Worm (Caenorhabditis elegans) whole organism, mixed stage, embryonic: Measurements from ENCODE around the gene droe-8.

Experiments used
- M03D4.4 ChIP-seq: sonication (generic microtip); optimal IDR thresholded peaks from 2 replicates; lab custom pipeline; 2017; ENCODE audit warnings: mild to moderate bottlenecking, missing genetic modification characterization, missing compliant biosample characterization
- blmp-1 ChIP-seq: fragments of 150-350 bp; optimal IDR thresholded peaks from 2 replicates; lab custom pipeline; 2014; ENCODE audit warnings: missing biosample characterization, missing genetic modification characterization
- ceh-39 ChIP-seq: fragments of 150-350 bp; optimal IDR thresholded peaks from 2 replicates; lab custom pipeline; 2014; ENCODE audit warnings: missing biosample characterization, missing genetic modification characterization
- ceh-43 ChIP-seq: fragments of 200-800 bp; sonication (Bioruptor generic); optimal IDR thresholded peaks from 2 replicates; lab custom pipeline; 2018; ENCODE audit warnings: mild to moderate bottlenecking, missing genetic modification characterization, moderate library complexity, missing compliant biosample characterization
- ceh-83 ChIP-seq: fragments of 200-800 bp; sonication (Bioruptor generic); optimal IDR thresholded peaks from 2 replicates; lab custom pipeline; 2018; ENCODE audit warnings: mild to moderate bottlenecking, missing genetic modification characterization, missing compliant biosample characterization
- ces-1 ChIP-seq: fragments of 150-350 bp; optimal IDR thresholded peaks from 2 replicates; lab custom pipeline; 2014; ENCODE audit warnings: missing biosample characterization, missing genetic modification reagents, missing genetic modification characterization
- cnd-1 ChIP-seq: fragments of 200-800 bp; sonication (Bioruptor generic); optimal IDR thresholded peaks from 2 replicates; lab custom pipeline; 2018; ENCODE audit warnings: mild to moderate bottlenecking, missing genetic modification characterization, missing compliant biosample characterization
- drap-1 ChIP-seq: fragments of 200-800 bp; sonication (Bioruptor generic); optimal IDR thresholded peaks from 3 replicates; lab custom pipeline; 2018; ENCODE audit warnings: mild to moderate bottlenecking, missing genetic modification characterization, missing compliant biosample characterization
- elt-1 ChIP-seq: sonication (generic microtip); optimal IDR thresholded peaks from 2 replicates; lab custom pipeline; 2017; ENCODE audit warnings: missing genetic modification characterization, mild to moderate bottlenecking, missing compliant biosample characterization, antibody characterized with exemption, moderate library complexity, borderline replicate concordance; ENCODE audit not compliant: insufficient read depth
- elt-3 ChIP-seq: fragments of 150-350 bp; optimal IDR thresholded peaks from 2 replicates; lab custom pipeline; 2014; ENCODE audit warnings: missing biosample characterization, missing genetic modification characterization
- flh-1 ChIP-seq: fragments of 200-800 bp; sonication (Bioruptor generic); optimal IDR thresholded peaks from 2 replicates; lab custom pipeline; 2018; ENCODE audit warnings: mild to moderate bottlenecking, missing genetic modification characterization, moderate library complexity, missing compliant biosample characterization
- ham-2 ChIP-seq: fragments of 200-800 bp; sonication (Bioruptor generic); optimal IDR thresholded peaks from 2 replicates; lab custom pipeline; 2018; ENCODE audit warnings: mild to moderate bottlenecking, missing genetic modification characterization, missing compliant biosample characterization
- hlh-1 ChIP-seq: fragments of 150-350 bp; optimal IDR thresholded peaks from 2 replicates; lab custom pipeline; 2014; ENCODE audit warnings: missing biosample characterization, missing genetic modification reagents, missing genetic modification characterization
- lin-13 ChIP-seq: fragments of 150-350 bp; optimal IDR thresholded peaks from 2 replicates; lab custom pipeline; 2014; ENCODE audit warnings: missing biosample characterization, missing genetic modification characterization
- lin-32 ChIP-seq: fragments of 200-800 bp; sonication (Bioruptor generic); optimal IDR thresholded peaks from 2 replicates; lab custom pipeline; 2018; ENCODE audit warnings: mild to moderate bottlenecking, missing genetic modification characterization, missing compliant biosample characterization
- lsy-2 ChIP-seq: fragments of 150-350 bp; optimal IDR thresholded peaks from 2 replicates; lab custom pipeline; 2014; ENCODE audit warnings: missing biosample characterization, missing genetic modification characterization
- mab-5 ChIP-seq: fragments of 150-350 bp; optimal IDR thresholded peaks from 2 replicates; lab custom pipeline; 2014; ENCODE audit warnings: missing biosample characterization, missing genetic modification characterization
- mep-1 ChIP-seq: fragments of 150-350 bp; optimal IDR thresholded peaks from 2 replicates; lab custom pipeline; 2017; ENCODE audit warnings: missing biosample characterization, missing genetic modification reagents, missing genetic modification characterization, inconsistent platforms
- mls-2 ChIP-seq: sonication (generic microtip); optimal IDR thresholded peaks from 2 replicates; lab custom pipeline; 2016; ENCODE audit warnings: mild to moderate bottlenecking, missing genetic modification characterization, moderate library complexity, missing compliant biosample characterization
- nhr-12 ChIP-seq: fragments of 150-350 bp; optimal IDR thresholded peaks from 2 replicates; lab custom pipeline; 2014; ENCODE audit warnings: missing biosample characterization, missing genetic modification characterization
- nhr-2 ChIP-seq: fragments of 150-350 bp; optimal IDR thresholded peaks from 2 replicates; lab custom pipeline; 2014; ENCODE audit warnings: missing biosample characterization, missing genetic modification characterization
- nhr-28 ChIP-seq: fragments of 150-350 bp; optimal IDR thresholded peaks from 2 replicates; lab custom pipeline; 2014; ENCODE audit warnings: missing biosample characterization, missing genetic modification characterization
- nhr-76 ChIP-seq: sonication (generic microtip); optimal IDR thresholded peaks from 2 replicates; lab custom pipeline; 2017; ENCODE audit warnings: missing biosample characterization, missing genetic modification characterization
- pha-4 ChIP-seq: fragments of 150-350 bp; optimal IDR thresholded peaks from 2 replicates; lab custom pipeline; 2018; ENCODE audit warnings: missing biosample characterization, missing genetic modification reagents, missing genetic modification characterization
- sem-2 ChIP-seq: fragments of 200-800 bp; sonication (Bioruptor generic); optimal IDR thresholded peaks from 2 replicates; lab custom pipeline; 2018; ENCODE audit warnings: mild to moderate bottlenecking, missing genetic modification characterization, missing compliant biosample characterization
- sptf-1 ChIP-seq: sonication (generic microtip); optimal IDR thresholded peaks from 2 replicates; lab custom pipeline; 2017; ENCODE audit warnings: mild to moderate bottlenecking, missing genetic modification characterization, moderate library complexity, missing compliant biosample characterization
- unc-120 ChIP-seq: sonication (generic microtip); optimal IDR thresholded peaks from 2 replicates; lab custom pipeline; 2017; ENCODE audit warnings: missing genetic modification characterization, missing compliant biosample characterization; ENCODE audit not compliant: poor library complexity, severe bottlenecking
- unc-39 ChIP-seq: fragments of 150-350 bp; optimal IDR thresholded peaks from 2 replicates; lab custom pipeline; 2014; ENCODE audit warnings: missing biosample characterization, missing genetic modification characterization
- unc-62 ChIP-seq: fragments of 150-350 bp; optimal IDR thresholded peaks from 2 replicates; lab custom pipeline; 2014; ENCODE audit warnings: missing biosample characterization, missing genetic modification reagents, missing genetic modification characterization
- zip-8 ChIP-seq: fragments of 150-350 bp; optimal IDR thresholded peaks from 2 replicates; lab custom pipeline; 2014; ENCODE audit warnings: missing biosample characterization, missing genetic modification characterization
- ztf-11 ChIP-seq: fragments of 150-350 bp; optimal IDR thresholded peaks from 2 replicates; lab custom pipeline; 2014; ENCODE audit warnings: missing biosample characterization, missing genetic modification characterization

The droe-8 gene

DNA sequence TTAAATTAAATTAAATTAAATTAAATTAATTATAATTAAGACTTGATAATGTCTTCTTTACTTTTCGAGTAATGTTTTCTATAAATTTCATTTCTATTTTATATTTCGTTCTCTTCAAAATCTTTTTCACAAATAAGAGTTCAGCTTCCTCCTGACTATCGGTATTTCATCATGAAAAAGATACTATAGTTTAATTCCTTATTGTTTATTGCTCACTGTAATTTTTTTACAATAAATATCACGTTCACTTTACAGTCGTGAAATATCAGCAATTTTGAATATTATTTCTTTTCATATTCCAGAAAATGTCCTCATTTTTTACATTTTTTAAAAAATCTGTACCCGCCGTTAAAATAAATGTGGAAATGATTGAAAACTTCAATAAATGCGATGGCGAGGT, 10.0 kb downstream of the droe-8 start, which contains the start of gene ZC196.3:
Gene ZC196.3, plus strand, starts transcription at position 301 of the 400 bp plus-strand sequence.
- TF ChIP-seq unc-120 (tag; lab: Kevin White, UChicago): no peak
- no peak for TF ChIP-seq ham-2
- TF ChIP-seq sptf-1: no peak
- no peak for TF ChIP-seq cnd-1 (tag; lab: Kevin White, UChicago)
- TF ChIP-seq mep-1: no peak
- TF ChIP-seq hlh-1: no peak

DNA sequence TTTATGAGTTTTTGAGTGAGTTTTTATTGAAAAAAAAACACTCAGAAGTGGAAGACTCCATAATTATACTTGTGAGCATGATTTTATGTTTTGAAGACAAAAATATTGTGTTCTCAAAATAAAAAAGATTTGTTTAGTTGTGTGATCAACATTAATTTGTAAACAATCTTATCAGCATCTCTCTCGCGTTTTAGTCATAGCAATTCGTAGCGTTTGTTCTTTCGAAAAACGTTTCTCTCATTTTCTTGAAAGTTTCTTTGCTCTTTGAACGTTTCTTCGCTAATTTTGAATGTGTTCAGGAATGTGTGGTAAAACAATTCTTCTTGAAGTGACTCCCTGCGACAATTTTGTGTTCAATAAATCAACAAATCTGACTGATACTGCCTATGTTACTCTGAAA, 12.8 kb downstream of the droe-8 start, which contains the start of gene ZC196.2:
Gene ZC196.2, plus strand, starts transcription at position 301 of the 400 bp plus-strand sequence.
- TF ChIP-seq ham-2 (no peak), flh-1 (GFP tag; lab: Kevin White, UChicago) (no peak), unc-39 (tag; lab: Kevin White, UChicago) (no peak), drap-1 (GFP tag; lab: Kevin White, UChicago) (no peak), lin-13 (tag; lab: Kevin White, UChicago) (no peak)

DNA sequence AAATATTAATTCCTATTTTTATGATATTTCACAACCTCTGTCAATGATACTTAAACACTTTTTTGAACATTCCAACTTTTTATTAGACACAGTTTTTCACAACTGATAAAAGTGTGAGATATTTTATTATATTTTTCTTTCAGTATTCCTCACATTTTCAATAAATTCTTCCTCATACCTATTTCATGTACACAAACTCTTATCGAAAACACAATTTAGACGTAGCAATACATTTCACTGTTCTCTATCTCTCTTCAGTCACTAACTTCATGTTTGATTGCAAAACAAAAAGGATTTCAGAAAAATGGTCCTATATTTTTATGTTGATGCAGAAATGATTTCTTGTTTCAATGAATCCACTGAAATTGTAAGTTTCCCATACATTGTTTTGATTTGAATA, 19.5 kb downstream of the droe-8 start, which contains the start of gene B0507.6:
Gene B0507.6, plus strand, starts transcription at position 301 of the 400 bp plus-strand sequence.
- TF ChIP-seq cnd-1 (tag; lab: Kevin White, UChicago) (no peak), flh-1 (GFP tag; lab: Kevin White, UChicago) (no peak), nhr-12 (tag; lab: Kevin White, UChicago) (no peak), M03D4.4 (tag; lab: Kevin White, UChicago) (no peak), blmp-1 (tag; lab: Kevin White, UChicago) (no peak), sptf-1 (no peak), drap-1 (GFP tag; lab: Kevin White, UChicago) (no peak), mab-5 (no peak), ces-1 (no peak), hlh-1 (no peak), zip-8 (tag; lab: Kevin White, UChicago) (no peak), mls-2 (tag; lab: Kevin White, UChicago) (no peak)

DNA sequence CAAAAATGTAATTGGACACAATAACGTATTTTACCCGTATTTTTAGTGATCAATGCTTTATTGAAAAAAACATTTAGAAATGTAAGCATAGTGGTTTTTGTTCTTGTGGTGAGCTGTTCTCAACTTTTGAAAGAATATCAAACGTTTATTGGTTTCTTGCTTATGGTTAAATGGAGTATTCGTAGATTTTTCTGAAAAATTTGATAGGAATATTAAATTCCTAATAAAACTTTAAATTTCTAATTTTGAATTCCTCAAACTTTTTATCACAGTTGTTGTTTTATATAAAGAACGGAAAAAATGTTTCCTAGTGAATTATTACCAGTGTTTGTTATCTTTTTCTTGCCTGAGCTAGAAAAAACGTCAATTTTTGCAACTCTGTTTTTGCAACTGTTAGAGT, 27.1 kb downstream of the droe-8 start, which contains the start of gene B0507.5:
Gene B0507.5, plus strand, starts transcription at position 301 of the 400 bp plus-strand sequence.
- TF ChIP-seq unc-39 (tag; lab: Kevin White, UChicago) (no peak), nhr-2 (no peak), mab-5 (no peak), nhr-28 (tag; lab: Kevin White, UChicago) (no peak), cnd-1 (tag; lab: Kevin White, UChicago) (no peak), blmp-1 (tag; lab: Kevin White, UChicago) (no peak), drap-1 (GFP tag; lab: Kevin White, UChicago) (no peak), lsy-2 (tag; lab: Kevin White, UChicago) (no peak), unc-120 (tag; lab: Kevin White, UChicago) (no peak), sem-2 (GFP tag; lab: Kevin White, UChicago) (no peak), ceh-43 (GFP tag; lab: Kevin White, UChicago) (no peak), nhr-12 (tag; lab: Kevin White, UChicago) (no peak), ceh-39 (tag; lab: Kevin White, UChicago) (no peak), ceh-83 (GFP tag; lab: Kevin White, UChicago) (no peak), lin-32 (GFP tag; lab: Kevin White, UChicago) (no peak), elt-1 (tag; lab: Kevin White, UChicago) (no peak), unc-62 (GFP tag; lab: Kevin White, UChicago) (no peak), nhr-76 (no peak), pha-4 (tag; lab: Kevin White, UChicago) (no peak), ces-1 (no peak)
- TF ChIP-seq, all 35 proteins: peak for 0

DNA sequence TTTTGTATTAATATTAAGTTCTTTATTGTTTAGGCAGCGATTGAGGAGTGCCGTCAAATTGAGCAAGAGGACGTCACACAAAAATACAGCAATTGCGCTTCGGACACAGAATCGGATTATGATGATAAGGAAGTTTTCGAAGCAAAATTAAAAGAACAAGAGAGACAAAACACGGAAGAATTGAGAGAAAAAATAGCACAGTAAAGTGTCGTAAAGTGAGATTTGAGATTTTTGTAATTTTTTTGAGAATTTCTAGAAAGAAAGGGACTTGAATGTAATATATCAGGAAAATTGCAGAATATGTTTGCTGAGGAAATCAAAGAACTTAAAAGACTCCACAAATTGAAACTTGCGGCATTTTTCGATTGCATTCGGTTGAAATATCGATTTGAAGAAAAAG, 28.3 kb downstream of the droe-8 start, which contains the start of gene B0507.4:
Gene B0507.4, plus strand, starts transcription at position 301 of the 400 bp plus-strand sequence.
- TF ChIP-seq ceh-39 (tag; lab: Kevin White, UChicago) (no peak), ztf-11 (tag; lab: Kevin White, UChicago) (no peak), lin-13 (tag; lab: Kevin White, UChicago) (no peak), flh-1 (GFP tag; lab: Kevin White, UChicago) (no peak), zip-8 (tag; lab: Kevin White, UChicago) (no peak), ceh-43 (GFP tag; lab: Kevin White, UChicago) (no peak), nhr-76 (no peak), elt-3 (tag; lab: Kevin White, UChicago) (no peak), pha-4 (tag; lab: Kevin White, UChicago) (no peak)
